Worm (Caenorhabditis elegans): ENCODE results near the gene C49A9.6.
A peak's percentile ranks its signal among the peaks of the same experiment; 100 is the strongest.

DNA sequence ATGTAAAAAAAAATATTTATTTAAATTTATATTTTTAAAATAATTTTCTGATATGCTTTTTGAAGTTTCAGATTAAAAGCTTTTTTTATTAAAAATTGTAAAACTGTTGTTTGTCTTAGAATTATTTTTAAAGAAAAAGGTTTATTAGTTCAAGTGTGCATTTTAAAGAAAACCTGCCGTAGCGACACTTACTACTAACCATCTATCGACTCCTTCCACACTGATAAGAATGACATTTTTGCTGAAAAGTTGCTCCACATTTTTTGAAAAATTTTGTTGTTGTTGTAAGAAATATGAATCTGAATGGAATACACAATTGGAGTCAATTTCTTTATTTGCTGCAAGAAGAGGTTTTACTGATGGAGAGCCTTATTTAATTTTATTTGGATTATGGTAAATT, 17.2 kb downstream of the C49A9.6 start, which contains the start of gene C49A9.1:
- TF ChIP-seq daf-16 (GFP tag; optimal IDR thresholded peaks at IDR 0.05) (no peak), daf-16 (tag; optimal IDR thresholded peaks at IDR 0.05) (peak; percentile 46), dpl-1 (GFP tag; optimal IDR thresholded peaks at IDR 0.05) (no peak), skn-1 (tag; optimal IDR thresholded peaks at IDR 0.05) (no peak), dmd-6 (GFP tag; IDR thresholded peaks at IDR 0.05) (no peak)
